Fruit fly (Drosophila melanogaster) whole organism, embryonic: Measurements from ENCODE around the gene smo.

Experiments
- CG11093 ChIP-seq: fragments of 200-800 bp; sonication (Bioruptor generic); IDR thresholded peaks from 3 replicates; pipeline ENCODE4 v1.3.6; 2022; ENCODE audit warnings: missing biosample characterization, missing genetic modification characterization
- CG14014 ChIP-seq: fragments of 200-800 bp; sonication (Bioruptor generic); IDR thresholded peaks from 2 replicates; pipeline ENCODE4 v1.3.6; 2022; ENCODE audit warnings: missing biosample characterization, missing genetic modification characterization
- tll ChIP-seq, 2 experiments: fragments of 200-800 bp in 1 of 2; fragments of >200 bp in 1 of 2; sonication (Bioruptor generic) in 1 of 2; optimal IDR thresholded peaks; 2 replicates each; lab custom pipeline; 2017 to 2019; ENCODE audit warnings: missing biosample characterization in 2 of 2, missing genetic modification characterization in 2 of 2, mild to moderate bottlenecking in 1 of 2, moderate library complexity in 1 of 2
- usp ChIP-seq: fragments of >200 bp; optimal IDR thresholded peaks from 2 replicates; lab custom pipeline; 2017; ENCODE audit warnings: missing biosample characterization, missing genetic modification characterization
- zen2 ChIP-seq: fragments of 200-800 bp; sonication (Bioruptor generic); IDR thresholded peaks from 3 replicates; pipeline ENCODE4 v1.3.6; 2022; ENCODE audit warnings: missing biosample characterization, missing genetic modification characterization; ENCODE audit not compliant: partially characterized antibody
- zfh1 ChIP-seq: fragments of 200-800 bp; sonication (Bioruptor generic); IDR thresholded peaks from 3 replicates; pipeline ENCODE4 v1.3.6; 2022; ENCODE audit warnings: missing biosample characterization, missing genetic modification characterization

DNA sequence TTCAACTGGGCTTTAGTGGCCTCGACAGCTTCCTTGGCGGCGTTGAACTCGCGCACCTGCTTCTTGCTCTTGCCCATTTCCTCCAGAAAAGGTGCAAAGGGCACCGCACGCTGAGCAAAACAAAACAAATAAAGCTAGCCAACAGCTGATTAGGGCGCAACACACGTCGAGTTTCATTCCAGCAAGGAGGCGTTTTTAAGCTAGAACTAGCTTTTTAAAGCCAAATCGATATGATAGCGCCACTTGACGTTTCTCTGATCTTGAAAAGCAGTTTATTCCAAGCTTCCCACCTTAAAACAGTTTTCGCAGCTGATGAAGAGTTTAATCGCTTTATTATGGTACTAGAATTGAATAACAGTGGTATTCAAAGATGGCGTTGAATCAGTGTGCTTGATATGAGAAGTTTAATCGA lies 5.7 kb downstream of the smo start, which contains the start of gene CG11601:
- TF ChIP-seq tll (GFP tag; optimal IDR thresholded peaks at IDR 0.05; lab: Kevin White, UChicago) (no peak), zen2 (GFP tag; lab: Robert Waterston, UW) (no peak), usp (GFP tag; lab: Kevin White, UChicago) (no peak), zfh1 (0 out of 3 replicates have a peak, but pooled peaks have one; percentile 44), CG14014 (no peak), CG11093 (GFP tag; lab: Robert Waterston, UW) (no peak)
